Fruit fly (Drosophila melanogaster) Kc167 (cell line): ENCODE measurements around the gene Spn28Db.

Source experiments
- Myc ChIP-seq: fragments of >200 bp; optimal IDR thresholded peaks from 2 replicates; lab custom pipeline; 2017; ENCODE audit warnings: missing external identifiers
- Sin3A ChIP-seq: fragments of >200 bp; optimal IDR thresholded peaks from 2 replicates; lab custom pipeline; 2018; ENCODE audit warnings: missing external identifiers
- h ChIP-seq: fragments of >200 bp; optimal IDR thresholded peaks from 3 replicates; lab custom pipeline; 2018; ENCODE audit warnings: missing external identifiers
- insv ChIP-seq: fragments of >200 bp; optimal IDR thresholded peaks from 3 replicates; lab custom pipeline; 2018; ENCODE audit warnings: missing external identifiers
- ttk ChIP-seq: sonication (Bioruptor generic); optimal IDR thresholded peaks from 2 replicates; lab custom pipeline; 2017; ENCODE audit warnings: missing external identifiers

DNA sequence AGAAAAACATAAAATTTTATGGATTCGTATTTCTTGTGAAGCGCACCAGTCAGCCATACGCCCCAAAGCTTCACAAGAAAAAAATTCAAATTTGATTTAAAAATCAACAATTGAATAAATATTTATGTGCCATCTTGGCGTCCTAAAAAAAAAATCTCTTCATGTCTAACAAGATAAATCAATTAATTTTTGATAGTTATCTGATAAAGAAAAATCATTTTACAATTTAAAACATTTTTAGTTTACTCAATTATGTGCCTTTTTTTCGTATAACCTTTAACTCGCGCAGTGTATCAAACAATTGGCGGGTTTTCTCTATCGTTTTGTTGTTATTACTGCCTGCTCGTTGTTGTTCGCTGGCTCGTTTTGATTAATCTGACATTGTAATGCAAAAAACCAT, 48.0 kb upstream of the Spn28Db start:
- TF ChIP-seq Sin3A (no peak), ttk (lab: Kevin White, UChicago) (no peak), h (lab: Kevin White, UChicago) (no peak), Myc (lab: Kevin White, UChicago) (no peak), insv (no peak)
